Fruit fly (Drosophila melanogaster): ENCODE data around the gene CG34134.
A peak's percentile ranks its signal among the peaks of the same experiment; 100 is the strongest.

DNA sequence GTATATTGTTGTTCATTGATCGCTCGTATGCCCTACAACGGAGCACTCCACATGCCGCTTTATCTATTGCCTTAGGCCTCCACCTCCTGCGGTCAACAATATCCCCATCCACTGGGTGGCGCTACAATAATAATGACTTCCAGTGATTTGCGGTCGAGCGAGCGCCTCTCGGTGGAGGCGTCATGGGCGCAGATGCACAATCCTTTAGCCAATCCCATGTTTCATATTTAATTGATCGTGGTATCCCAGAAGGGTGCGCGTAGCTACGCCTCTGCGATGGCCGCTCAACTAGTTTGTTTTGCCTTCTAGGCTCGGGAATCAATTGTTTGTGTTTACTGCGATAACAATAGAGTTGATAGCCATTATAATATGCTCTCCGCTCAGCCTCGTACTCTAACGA is 38.6 kb upstream of the CG34134 start:
- TF ChIP-seq topi (GFP tag; optimal IDR thresholded peaks at IDR 0.05) (no peak), CG6854 (GFP tag; optimal IDR thresholded peaks at IDR 0.05) (no peak), Sox102F (GFP tag; optimal IDR thresholded peaks at IDR 0.05) (no peak), CG6163 (GFP tag; IDR thresholded peaks at IDR 0.05) (peak; percentile 75), Lpt (GFP tag; optimal IDR thresholded peaks at IDR 0.05) (no peak), CG10669 (GFP tag; optimal IDR thresholded peaks at IDR 0.05) (no peak), CG11762 (GFP tag; optimal IDR thresholded peaks at IDR 0.05; ENCODE audit: insufficient read depth) (no peak), CG10631 (GFP tag; optimal IDR thresholded peaks at IDR 0.05) (no peak), CG32006 (GFP tag; optimal IDR thresholded peaks at IDR 0.05) (peak; percentile 64), vri (GFP tag; optimal IDR thresholded peaks at IDR 0.05) (no peak), CG6808 (GFP tag; optimal IDR thresholded peaks at IDR 0.05) (no peak)

Measured in whole organism, prepupa.